Fruit fly (Drosophila melanogaster) whole organism, larva: ENCODE results near the gene Cp19.
A peak's percentile ranks its signal among the peaks of the same experiment; 100 is the strongest.

ENCODE experiments used
- noc ChIP-seq: fragments of 200-800 bp; sonication (Bioruptor generic); optimal IDR thresholded peaks from 3 replicates; lab custom pipeline; 2019; ENCODE audit warnings: missing biosample characterization, mild to moderate bottlenecking, missing genetic modification characterization, moderate library complexity

Cp19 gene

dm6 chr3L:8755689-8756088, 26.0 kb downstream of the Cp19 start, which contains the start of gene CG6576:
TSS of gene CG6576 (plus strand) at chr3L:8755989.
- TF ChIP-seq noc (tag; lab: Kevin White, UChicago): no peak

DNA sequence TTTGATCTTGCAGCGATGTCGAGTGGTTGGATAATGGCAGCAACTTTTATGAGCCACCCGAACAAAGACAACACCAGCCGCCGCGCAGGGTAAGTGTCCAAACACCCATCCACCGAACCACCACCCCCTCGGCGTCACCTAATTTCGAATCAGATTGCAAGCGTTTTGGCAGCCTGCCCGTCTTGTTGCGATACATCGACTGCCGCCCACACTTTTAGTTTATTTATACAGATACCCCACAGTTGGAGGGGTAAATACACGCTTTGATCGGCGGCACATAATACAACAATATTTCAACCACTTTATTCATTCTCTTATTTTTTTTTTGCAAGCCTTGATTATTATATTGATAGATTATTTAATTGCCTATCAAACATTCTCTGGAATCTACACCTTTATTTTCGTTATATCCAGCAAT, 33.4 kb downstream of the Cp19 start:
- peak; percentile 55 for TF ChIP-seq noc (tag; lab: Kevin White, UChicago)

DNA sequence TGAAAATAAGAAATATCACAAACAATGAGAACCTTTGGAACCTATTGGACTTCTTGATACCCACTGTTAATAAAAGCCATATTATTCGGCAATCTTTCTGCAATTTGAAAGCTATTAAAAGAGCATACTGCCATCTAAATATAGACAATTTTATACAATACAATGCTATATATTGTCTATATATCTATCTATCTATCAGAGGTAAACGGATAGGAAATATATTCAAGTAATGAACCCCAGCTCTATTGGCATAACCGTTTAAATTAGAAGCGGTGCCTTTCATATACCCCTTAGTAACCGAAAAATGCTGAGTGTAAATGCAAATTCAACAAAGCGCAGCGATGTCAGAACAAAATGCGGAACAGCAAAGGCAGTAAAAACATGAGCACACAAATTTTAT, 34.1 kb downstream of the Cp19 start:
- no peak for TF ChIP-seq noc (tag; lab: Kevin White, UChicago)

DNA sequence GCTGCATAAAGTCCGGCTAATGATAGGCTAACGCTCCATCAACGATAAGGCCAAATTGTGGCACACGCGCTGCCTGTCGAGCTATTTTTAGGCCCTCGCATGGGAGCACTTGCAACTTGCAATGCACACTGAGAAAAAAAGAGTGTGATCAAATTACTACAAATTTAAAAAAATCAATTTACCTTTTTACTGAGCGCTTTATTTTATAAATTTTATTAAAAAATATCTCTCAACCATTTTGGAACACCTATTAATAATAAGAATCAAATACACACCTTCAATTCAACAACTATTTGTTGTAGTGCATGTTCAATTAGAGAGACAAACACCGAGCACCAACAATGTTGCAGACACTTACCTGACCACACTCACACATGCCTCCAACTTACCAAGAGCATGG, 35.8 kb downstream of the Cp19 start:
- TF ChIP-seq noc (tag; lab: Kevin White, UChicago): no peak

DNA sequence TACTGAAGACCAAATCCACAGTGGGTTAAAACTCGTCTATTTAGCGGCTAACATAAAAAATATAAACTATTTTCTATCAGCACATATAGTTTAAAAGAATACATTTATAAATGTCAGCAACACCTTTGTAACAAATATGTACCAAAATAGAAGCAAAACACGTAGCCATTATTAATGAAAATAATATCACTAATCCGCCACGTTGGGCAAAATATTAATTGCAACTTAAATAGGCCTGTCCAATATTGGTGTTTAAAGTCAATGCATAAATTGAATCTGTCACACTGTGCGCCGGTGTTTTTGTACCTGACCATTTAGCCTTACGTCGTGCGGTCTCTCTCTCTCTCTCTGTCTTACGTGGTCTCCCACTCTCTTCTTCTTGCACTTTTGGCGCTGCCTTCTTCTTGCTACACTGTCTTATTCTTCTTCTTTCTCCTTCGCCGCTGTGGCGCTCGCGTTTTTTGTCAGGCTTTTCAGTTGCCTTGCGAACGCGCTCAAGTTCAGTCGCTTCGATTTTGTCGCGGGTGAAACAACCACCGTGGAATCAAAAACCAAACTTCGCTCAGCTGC, 36.4 kb downstream of the Cp19 start:
- TF ChIP-seq noc (tag; lab: Kevin White, UChicago): peak; percentile 98

- peak; percentile 75 for TF ChIP-seq noc (tag; lab: Kevin White, UChicago)
Measured at dm6 chr3L:8767876-8768275, 38.2 kb downstream of the Cp19 start.

DNA sequence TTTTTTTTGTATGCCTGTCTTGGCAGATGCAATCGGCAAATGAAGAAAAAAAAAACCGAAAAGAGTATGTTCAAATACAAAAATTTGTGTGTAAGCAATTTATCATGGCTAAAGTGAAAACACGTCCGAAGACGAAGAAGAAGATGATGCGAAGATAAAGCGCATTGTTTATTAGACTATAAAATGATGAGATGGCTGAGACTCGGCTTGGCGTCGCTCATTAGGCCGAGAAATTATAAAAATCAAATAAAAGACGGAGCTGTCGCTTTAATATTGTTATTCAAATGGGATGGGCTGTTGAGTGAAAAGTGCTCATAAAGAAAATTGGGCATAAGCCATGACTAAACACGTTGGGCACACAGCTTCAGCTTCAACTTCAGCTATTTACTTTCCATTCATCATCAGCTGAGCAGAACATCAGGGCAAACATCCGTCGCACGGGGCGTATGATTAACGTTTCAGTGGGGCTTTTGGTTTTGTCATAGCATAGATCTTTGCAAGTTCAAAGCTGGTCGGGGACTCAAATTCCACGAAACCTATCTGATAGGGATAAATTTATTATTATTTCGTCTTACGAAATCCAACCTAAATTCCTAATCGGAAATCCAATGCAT, 41.1 kb downstream of the Cp19 start:
- TF ChIP-seq noc (tag; lab: Kevin White, UChicago): no peak

DNA sequence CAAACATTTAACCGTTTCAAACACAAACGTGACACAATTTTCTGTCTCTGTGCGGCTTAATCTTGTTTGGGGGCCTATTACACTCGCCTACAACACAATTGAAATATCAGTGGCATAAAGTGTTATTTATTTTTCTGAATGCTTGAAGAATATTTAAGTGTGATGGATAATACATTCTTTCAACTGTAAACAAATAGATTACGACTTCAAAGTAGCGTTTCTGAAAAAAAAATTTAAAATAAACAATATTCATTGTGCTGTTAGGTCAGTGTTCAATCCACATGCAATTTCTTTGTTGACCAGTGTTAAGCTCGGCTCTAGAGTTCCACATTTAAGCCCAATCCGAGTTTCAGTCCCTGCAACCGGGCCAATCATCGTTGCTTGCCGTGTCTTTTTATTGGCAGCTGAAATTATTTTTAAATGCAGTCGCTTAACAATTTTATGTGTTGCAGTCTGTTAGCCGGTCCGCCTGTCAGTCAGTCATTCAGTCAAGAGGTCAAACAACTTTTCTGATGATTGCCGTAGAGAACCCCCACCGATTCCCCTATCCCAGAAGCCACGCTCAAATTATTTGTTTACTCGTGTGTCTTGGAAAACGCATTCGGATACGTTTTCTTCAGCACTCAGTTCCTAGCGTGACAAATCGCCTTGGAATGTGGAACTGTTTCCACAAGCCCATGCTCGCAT, 43.5 kb downstream of the Cp19 start:
- TF ChIP-seq noc (tag; lab: Kevin White, UChicago): no peak

dm6 chr3L:8773713-8774112, 44.0 kb downstream of the Cp19 start:
- TF ChIP-seq noc (tag; lab: Kevin White, UChicago): no peak

- TF ChIP-seq noc (tag; lab: Kevin White, UChicago): no peak
Measured at dm6 chr3L:8774974-8775731, 45.5 kb downstream of the Cp19 start.

- TF ChIP-seq noc (tag; lab: Kevin White, UChicago): no peak
Measured at dm6 chr3L:8777313-8777924, 47.8 kb downstream of the Cp19 start.
